Worm (Caenorhabditis elegans) whole organism, L3 larva: ENCODE results near the gene lst-6.

Source experiments
- R02D3.7 ChIP-seq: fragments of 150-350 bp; optimal IDR thresholded peaks from 2 replicates; lab custom pipeline; 2014; ENCODE audit warnings: missing biosample characterization, missing genetic modification characterization
- ZK546.5 ChIP-seq: sonication (generic microtip); optimal IDR thresholded peaks from 2 replicates; lab custom pipeline; 2017; ENCODE audit warnings: missing biosample characterization, missing genetic modification characterization
- aly-2 ChIP-seq: fragments of 150-350 bp; optimal IDR thresholded peaks from 2 replicates; lab custom pipeline; 2014; ENCODE audit warnings: missing biosample characterization, missing genetic modification characterization
- ceh-16 ChIP-seq: sonication (generic microtip); optimal IDR thresholded peaks from 2 replicates; lab custom pipeline; 2017; ENCODE audit warnings: missing biosample characterization, missing genetic modification characterization
- ceh-28 ChIP-seq: fragments of 150-350 bp; optimal IDR thresholded peaks from 2 replicates; lab custom pipeline; 2014; ENCODE audit warnings: missing biosample characterization, missing genetic modification reagents, missing genetic modification characterization
- ceh-82 ChIP-seq: fragments of 150-350 bp; optimal IDR thresholded peaks from 2 replicates; lab custom pipeline; 2014; ENCODE audit warnings: missing biosample characterization, missing genetic modification characterization
- ceh-9 ChIP-seq: sonication (generic microtip); optimal IDR thresholded peaks from 2 replicates; lab custom pipeline; 2018; ENCODE audit warnings: missing biosample characterization, missing genetic modification characterization
- egl-27 ChIP-seq: sonication (generic microtip); optimal IDR thresholded peaks from 4 replicates; lab custom pipeline; 2017; ENCODE audit warnings: missing biosample characterization, missing genetic modification reagents, missing genetic modification characterization
- egl-5 ChIP-seq: fragments of 150-350 bp; optimal IDR thresholded peaks from 2 replicates; lab custom pipeline; 2017; ENCODE audit warnings: missing biosample characterization, missing genetic modification reagents, missing genetic modification characterization, inconsistent platforms
- elt-1 ChIP-seq: fragments of 150-350 bp; optimal IDR thresholded peaks from 2 replicates; lab custom pipeline; 2014; ENCODE audit warnings: missing biosample characterization, missing genetic modification characterization
- elt-2 ChIP-seq: sonication (generic microtip); optimal IDR thresholded peaks from 2 replicates; lab custom pipeline; 2016; ENCODE audit warnings: missing genetic modification reagents, mild to moderate bottlenecking, missing genetic modification characterization, missing compliant biosample characterization
- fkh-10 ChIP-seq: sonication (generic microtip); optimal IDR thresholded peaks from 2 replicates; lab custom pipeline; 2017; ENCODE audit warnings: missing biosample characterization, missing genetic modification reagents, missing genetic modification characterization
- hmg-11 ChIP-seq: sonication (generic microtip); optimal IDR thresholded peaks from 2 replicates; lab custom pipeline; 2016; ENCODE audit warnings: missing genetic modification characterization, missing compliant biosample characterization
- jun-1 ChIP-seq: fragments of 150-350 bp; optimal IDR thresholded peaks from 2 replicates; lab custom pipeline; 2014; ENCODE audit warnings: missing biosample characterization, missing genetic modification reagents, missing genetic modification characterization
- lin-15B ChIP-seq: fragments of 150-350 bp; optimal IDR thresholded peaks from 2 replicates; lab custom pipeline; 2014; ENCODE audit warnings: missing biosample characterization, missing genetic modification characterization
- lin-39 ChIP-seq: fragments of 150-350 bp; optimal IDR thresholded peaks from 2 replicates; lab custom pipeline; 2018; ENCODE audit warnings: missing biosample characterization, missing genetic modification reagents, missing genetic modification characterization
- lsy-12 ChIP-seq: sonication (generic microtip); optimal IDR thresholded peaks from 2 replicates; lab custom pipeline; 2016; ENCODE audit warnings: mild to moderate bottlenecking, missing genetic modification characterization, missing compliant biosample characterization
- mml-1 ChIP-seq: fragments of 150-350 bp; sonication (generic microtip); optimal IDR thresholded peaks from 3 replicates; lab custom pipeline; 2014; ENCODE audit warnings: missing biosample characterization, missing genetic modification characterization
- nfya-1 ChIP-seq: sonication (generic microtip); optimal IDR thresholded peaks from 2 replicates; lab custom pipeline; 2017; ENCODE audit warnings: missing genetic modification characterization, mild to moderate bottlenecking, missing compliant biosample characterization, antibody characterized with exemption, moderate library complexity; ENCODE audit not compliant: insufficient read depth
- nhr-11 ChIP-seq: fragments of 150-350 bp; optimal IDR thresholded peaks from 2 replicates; lab custom pipeline; 2014; ENCODE audit warnings: missing biosample characterization, missing genetic modification characterization
- nhr-12 ChIP-seq: fragments of 150-350 bp; optimal IDR thresholded peaks from 2 replicates; lab custom pipeline; 2014; ENCODE audit warnings: missing biosample characterization, missing genetic modification characterization
- nhr-23 ChIP-seq: fragments of 150-350 bp; optimal IDR thresholded peaks from 2 replicates; lab custom pipeline; 2014; ENCODE audit warnings: missing biosample characterization, missing genetic modification reagents, missing genetic modification characterization
- nhr-237 ChIP-seq: fragments of 150-350 bp; optimal IDR thresholded peaks from 2 replicates; lab custom pipeline; 2014; ENCODE audit warnings: missing biosample characterization, missing genetic modification characterization
- nhr-25 ChIP-seq: sonication (generic microtip); optimal IDR thresholded peaks from 2 replicates; lab custom pipeline; 2017; ENCODE audit warnings: missing biosample characterization, missing genetic modification characterization
- nhr-28 ChIP-seq: fragments of 150-350 bp; optimal IDR thresholded peaks from 2 replicates; lab custom pipeline; 2014; ENCODE audit warnings: missing biosample characterization, missing genetic modification characterization
- nhr-67 ChIP-seq: fragments of 150-350 bp; optimal IDR thresholded peaks from 2 replicates; lab custom pipeline; 2014; ENCODE audit warnings: missing biosample characterization, missing genetic modification characterization
- nhr-77 ChIP-seq: fragments of 150-350 bp; optimal IDR thresholded peaks from 2 replicates; lab custom pipeline; 2014; ENCODE audit warnings: missing biosample characterization, missing genetic modification characterization
- pha-4 ChIP-seq: fragments of 150-350 bp; optimal IDR thresholded peaks from 2 replicates; lab custom pipeline; 2014; ENCODE audit warnings: missing biosample characterization, missing genetic modification reagents, missing genetic modification characterization
- pqm-1 ChIP-seq: fragments of 150-350 bp; optimal IDR thresholded peaks from 2 replicates; lab custom pipeline; 2017; ENCODE audit warnings: missing biosample characterization, missing genetic modification characterization, inconsistent platforms
- sea-2 ChIP-seq: fragments of 150-350 bp; sonication (generic microtip); optimal IDR thresholded peaks from 4 replicates; lab custom pipeline; 2014; ENCODE audit warnings: missing biosample characterization, missing genetic modification reagents, missing genetic modification characterization
- skn-1 ChIP-seq: fragments of 150-350 bp; optimal IDR thresholded peaks from 2 replicates; lab custom pipeline; 2014; ENCODE audit warnings: missing biosample characterization, missing genetic modification characterization
- snpc-4 ChIP-seq: fragments of 150-350 bp; optimal IDR thresholded peaks from 2 replicates; lab custom pipeline; 2014; ENCODE audit warnings: missing biosample characterization, missing genetic modification characterization
- tbx-2 ChIP-seq: sonication (generic microtip); optimal IDR thresholded peaks from 2 replicates; lab custom pipeline; 2016; ENCODE audit warnings: mild to moderate bottlenecking, missing genetic modification characterization, missing compliant biosample characterization
- unc-39 ChIP-seq: sonication (generic microtip); optimal IDR thresholded peaks from 4 replicates; lab custom pipeline; 2017; ENCODE audit warnings: missing biosample characterization, missing genetic modification characterization
- zag-1 ChIP-seq: fragments of 150-350 bp; optimal IDR thresholded peaks from 2 replicates; lab custom pipeline; 2014; ENCODE audit warnings: missing biosample characterization, missing genetic modification characterization
- ztf-4 ChIP-seq: fragments of 150-350 bp; optimal IDR thresholded peaks from 2 replicates; lab custom pipeline; 2014; ENCODE audit warnings: missing biosample characterization, missing genetic modification characterization

The lst-6 gene

ce11 chrII:7022370-7023001 lies at the start of gene lst-6, which contains the start of gene lst-5:
Gene lst-6, minus strand, starts transcription at chrII:7022509.
Gene lst-5, plus strand, starts transcription at chrII:7022913.
- TF ChIP-seq aly-2 (tag; lab: Kevin White, UChicago): no peak
- peak; percentile 27 for TF ChIP-seq snpc-4 (tag; lab: Kevin White, UChicago)
- peak; percentile 94 for TF ChIP-seq elt-2 (tag; lab: Kevin White, UChicago)
- TF ChIP-seq nhr-11 (tag; lab: Kevin White, UChicago): no peak
- TF ChIP-seq fkh-10 (GFP tag; lab: Kevin White, UChicago): peak; percentile 57
- no peak for TF ChIP-seq nhr-23 (tag; lab: Kevin White, UChicago)
- no peak for TF ChIP-seq nhr-67 (tag; lab: Kevin White, UChicago)
- peak; percentile 76 for TF ChIP-seq pha-4
- no peak for TF ChIP-seq ceh-16 (tag; lab: Kevin White, UChicago)
- TF ChIP-seq ZK546.5 (tag; lab: Kevin White, UChicago): no peak
- TF ChIP-seq R02D3.7 (tag; lab: Kevin White, UChicago): no peak
- peak; percentile 34 for TF ChIP-seq ceh-28
- TF ChIP-seq hmg-11 (tag; lab: Kevin White, UChicago): peak; percentile 79
- TF ChIP-seq ceh-9 (tag; lab: Kevin White, UChicago): no peak
- no peak for TF ChIP-seq nhr-28 (tag; lab: Kevin White, UChicago)
- no peak for TF ChIP-seq tbx-2 (tag; lab: Kevin White, UChicago)
- TF ChIP-seq egl-27: no peak
- TF ChIP-seq lin-39 (tag; lab: Kevin White, UChicago): no peak
- no peak for TF ChIP-seq elt-1 (tag; lab: Kevin White, UChicago)
- peak; percentile 47 for TF ChIP-seq jun-1
- no peak for TF ChIP-seq ceh-82
- peak; percentile 72 for TF ChIP-seq lin-15B (tag; lab: Kevin White, UChicago)
- no peak for TF ChIP-seq ztf-4 (tag; lab: Kevin White, UChicago)
- TF ChIP-seq mml-1 (tag; lab: Kevin White, UChicago): no peak
- peak; percentile 67 for TF ChIP-seq nfya-1 (tag; lab: Kevin White, UChicago)
- peak; percentile 30 for TF ChIP-seq pqm-1
- no peak for TF ChIP-seq nhr-77 (tag; lab: Kevin White, UChicago)

ce11 chrII:7070434-7070833 lies 48.1 kb upstream of the lst-6 start:
- no peak for TF ChIP-seq lin-39 (tag; lab: Kevin White, UChicago)
- TF ChIP-seq zag-1: no peak

DNA sequence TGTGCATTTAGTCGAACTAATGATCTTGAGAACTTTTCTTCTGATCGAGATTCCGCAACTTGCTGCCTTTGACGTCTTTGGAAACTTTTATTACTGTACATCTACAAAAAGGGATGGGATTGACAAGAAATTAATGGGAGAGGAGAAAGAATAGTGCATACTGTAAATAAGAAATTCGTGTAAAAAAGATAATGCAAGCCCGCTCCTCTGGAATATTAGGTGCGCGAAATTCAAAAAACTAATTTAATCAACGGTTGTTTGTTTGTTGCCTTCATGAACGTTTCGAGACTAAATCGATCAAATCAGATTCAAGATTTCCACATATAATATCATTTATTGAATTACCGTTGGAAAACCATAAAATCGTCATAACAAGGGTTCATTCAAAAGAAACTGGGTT lies 47.6 kb upstream of the lst-6 start, which contains the start of gene him-14:
him-14 (minus strand) TSS at position 101 of the 400 bp plus-strand sequence.
- no peak for TF ChIP-seq unc-39 (tag; lab: Kevin White, UChicago)

DNA sequence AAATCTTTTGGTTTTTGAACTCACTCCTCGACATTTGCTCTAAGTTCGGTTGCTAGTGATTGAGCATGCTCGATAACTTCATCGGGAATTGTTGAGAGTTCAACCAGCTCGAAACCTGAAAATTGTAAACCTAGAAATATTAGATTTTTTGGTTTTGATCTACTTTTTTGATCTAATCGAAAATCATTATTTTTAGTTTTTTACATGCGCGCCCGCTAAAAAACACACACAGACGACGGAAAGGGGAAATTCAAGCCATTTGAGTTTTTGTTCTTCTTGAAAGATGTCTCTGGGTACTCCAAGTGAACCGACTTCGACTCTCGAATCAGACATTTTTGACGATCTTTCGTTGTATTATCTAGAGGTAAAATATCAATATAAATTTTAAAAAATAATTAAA lies 43.1 kb upstream of the lst-6 start, which contains the start of gene nos-2:
nos-2 (plus strand) TSS at position 228 of the 400 bp plus-strand sequence.
- TF ChIP-seq nhr-12 (no peak), skn-1 (tag; lab: Kevin White, UChicago) (no peak), egl-5 (no peak), unc-39 (tag; lab: Kevin White, UChicago) (no peak), ceh-82 (no peak), ceh-9 (tag; lab: Kevin White, UChicago) (no peak), hmg-11 (tag; lab: Kevin White, UChicago) (no peak), nhr-77 (tag; lab: Kevin White, UChicago) (no peak), jun-1 (no peak), ceh-16 (tag; lab: Kevin White, UChicago) (no peak), nhr-237 (no peak), R02D3.7 (tag; lab: Kevin White, UChicago) (no peak), sea-2 (GFP tag; lab: Kevin White, UChicago) (no peak), zag-1 (no peak), pha-4 (no peak), lin-39 (tag; lab: Kevin White, UChicago) (no peak), lsy-12 (tag; lab: Kevin White, UChicago) (no peak), nhr-25 (no peak), lin-15B (tag; lab: Kevin White, UChicago) (no peak)
